Worm (Caenorhabditis elegans): ENCODE data around the gene mps-1.
A peak's percentile ranks its signal among the peaks of the same experiment; 100 is the strongest.

mps-1 gene

ce11 chrII:6331222-6331830 lies 37.2 kb upstream of the mps-1 start, which contains the start of gene set-4 (continued):
- TF ChIP-seq C06A6.2 (GFP tag; conservative IDR thresholded peaks at IDR 0.05), result peak; percentile 76; the same call in 1 of the 2 replicates
- no peak for TF ChIP-seq attf-6 (GFP tag; IDR thresholded peaks at IDR 0.05)
- TF ChIP-seq repo-1 (tag; optimal IDR thresholded peaks at IDR 0.05), result peak; percentile 73
- peak; percentile 44 for TF ChIP-seq F22D6.2 (tag; optimal IDR thresholded peaks at IDR 0.05)
- peak; percentile 80 for TF ChIP-seq K11D2.4 (GFP tag; IDR thresholded peaks at IDR 0.05)
- peak; percentile 82 for TF ChIP-seq Y53G8AR.9 (GFP tag; conservative IDR thresholded peaks at IDR 0.05)
- peak; percentile 30; the same call in 1 of the 2 replicates for TF ChIP-seq madf-8 (GFP tag; conservative IDR thresholded peaks at IDR 0.05)
- TF ChIP-seq akir-1 (GFP tag; optimal IDR thresholded peaks at IDR 0.05), result no peak
- peak; percentile 92 for TF ChIP-seq mcd-1 (GFP tag; IDR thresholded peaks at IDR 0.05)
- peak; percentile 86 for TF ChIP-seq pbrm-1 (GFP tag; IDR thresholded peaks at IDR 0.05)
- no peak for TF ChIP-seq hsf-1 (GFP tag; IDR thresholded peaks at IDR 0.05)
- TF ChIP-seq D2030.7 (GFP tag; IDR thresholded peaks at IDR 0.05), result no peak
- peak; percentile 4 for TF ChIP-seq snpc-4 (GFP tag; optimal IDR thresholded peaks at IDR 0.05)
- peak; percentile 6 to 81 (median 64) for TF ChIP-seq snpc-4 (tag; optimal IDR thresholded peaks at IDR 0.05)
- TF ChIP-seq lsy-27 (tag; optimal IDR thresholded peaks at IDR 0.05; ENCODE audit: borderline replicate concordance, insufficient read depth), result no peak
- TF ChIP-seq cebp-1 (GFP tag; IDR thresholded peaks at IDR 0.05), result 0 out of 2 replicates have a peak, but pooled peaks have one; percentile 24
- TF ChIP-seq cebp-1 (tag; optimal IDR thresholded peaks at IDR 0.05), result peak; percentile 88
- TF ChIP-seq egrh-3 (GFP tag; IDR thresholded peaks at IDR 0.05), result no peak
- TF ChIP-seq lin-54 (GFP tag; optimal IDR thresholded peaks at IDR 0.05), result peak; percentile 78
- TF ChIP-seq F57A8.1 (GFP tag; optimal IDR thresholded peaks at IDR 0.05), result no peak
- TF ChIP-seq lsl-1 (GFP tag; optimal IDR thresholded peaks at IDR 0.05), result peak; percentile 78
- peak; percentile 57 for TF ChIP-seq nhr-90 (tag; optimal IDR thresholded peaks at IDR 0.05)
- no peak for TF ChIP-seq die-1 (tag; optimal IDR thresholded peaks at IDR 0.05)
- no peak; the same call in 1 of the 2 replicates for TF ChIP-seq Y67H2A.10 (GFP tag; conservative IDR thresholded peaks at IDR 0.05)
- no peak for TF ChIP-seq ccch-3 (GFP tag; optimal IDR thresholded peaks at IDR 0.05)
- TF ChIP-seq lag-1 (GFP tag; IDR thresholded peaks at IDR 0.05), result no peak
- no peak for TF ChIP-seq F57C9.4 (tag; optimal IDR thresholded peaks at IDR 0.05)
- peak; percentile 38 for TF ChIP-seq athp-1 (tag; optimal IDR thresholded peaks at IDR 0.05)
- TF ChIP-seq cebp-2 (GFP tag; IDR thresholded peaks at IDR 0.05), result no peak
- TF ChIP-seq dox-1 (GFP tag; IDR thresholded peaks at IDR 0.05), result peak; percentile 93
- peak; percentile 97 for TF ChIP-seq ztf-18 (tag; optimal IDR thresholded peaks at IDR 0.05)
- TF ChIP-seq ceh-91 (GFP tag; IDR thresholded peaks at IDR 0.05), result peak; percentile 50; the same call in 1 of the 2 replicates
- peak; percentile 50 for TF ChIP-seq gei-17 (GFP tag; optimal IDR thresholded peaks at IDR 0.05)
- no peak for TF ChIP-seq nhr-27 (tag; optimal IDR thresholded peaks at IDR 0.05)
- no peak for TF ChIP-seq rpc-1 (optimal IDR thresholded peaks at IDR 0.05)
- no peak for TF ChIP-seq rpc-1 (tag; optimal IDR thresholded peaks at IDR 0.05)
- TF ChIP-seq B0019.2 (GFP tag; conservative IDR thresholded peaks at IDR 0.05), result no peak; the same call in 1 of the 2 replicates
- no peak for TF ChIP-seq ama-1 (optimal IDR thresholded peaks at IDR 0.05)
- no peak for TF ChIP-seq ama-1 (GFP tag; optimal IDR thresholded peaks at IDR 0.05)
- no peak for TF ChIP-seq snpc-1.1 (tag; optimal IDR thresholded peaks at IDR 0.05; ENCODE audit: insufficient read depth)
- no peak for TF ChIP-seq nfya-1 (tag; optimal IDR thresholded peaks at IDR 0.05; ENCODE audit: borderline replicate concordance, insufficient read depth)
- no peak for TF ChIP-seq nhr-179 (tag; optimal IDR thresholded peaks at IDR 0.05)
- peak; percentile 79 for TF ChIP-seq rcor-1 (GFP tag; IDR thresholded peaks at IDR 0.05)
- peak; percentile 78 for TF ChIP-seq F33H1.4 (GFP tag; IDR thresholded peaks at IDR 0.05)

All from whole organism, young adult.